Worm (Caenorhabditis elegans): ENCODE measurements around the gene haly-1.

Gene haly-1

DNA sequence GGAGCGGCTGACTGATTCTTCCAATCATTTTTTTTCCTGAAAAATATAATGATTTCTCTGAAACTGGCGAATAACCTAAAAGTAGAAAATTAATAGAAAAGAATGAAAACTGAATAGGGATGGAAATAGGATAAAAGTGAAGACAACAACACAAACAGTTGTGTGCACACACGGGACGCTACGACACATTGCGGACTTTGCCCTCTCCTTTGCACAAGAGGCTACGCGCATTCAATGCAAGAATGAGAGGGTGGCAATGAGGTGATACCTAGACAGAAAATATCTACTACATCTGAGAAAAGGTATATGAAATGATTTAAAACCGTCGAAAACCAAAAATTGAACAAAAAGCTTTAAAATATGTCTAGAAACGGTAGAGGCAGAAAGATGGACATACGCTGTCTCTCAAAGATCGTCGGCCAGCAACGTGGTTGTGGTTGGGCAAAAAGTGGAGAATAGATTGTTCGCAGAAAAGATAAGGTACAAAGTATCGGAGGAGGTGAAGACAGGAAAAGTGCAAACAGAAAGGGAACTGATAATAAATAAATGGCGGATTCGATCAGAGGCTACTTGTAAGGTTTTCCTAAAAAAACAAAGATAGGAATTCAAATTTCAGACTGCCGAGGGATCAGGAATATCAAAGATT lies 3.8 kb upstream of the haly-1 start, which contains the start of gene suca-1:
TSS of gene suca-1 (minus strand) at position 36 of the 646 bp plus-strand sequence.
- no peak for TF ChIP-seq cog-1 (tag; optimal IDR thresholded peaks at IDR 0.05)
- TF ChIP-seq klf-2 (GFP tag; conservative IDR thresholded peaks at IDR 0.05) = no peak
- no peak for TF ChIP-seq ref-1 (GFP tag; conservative IDR thresholded peaks at IDR 0.05)
- TF ChIP-seq flt-1 (GFP tag; IDR thresholded peaks at IDR 0.05) = peak; percentile 59; the same call in 1 of the 2 replicates

DNA sequence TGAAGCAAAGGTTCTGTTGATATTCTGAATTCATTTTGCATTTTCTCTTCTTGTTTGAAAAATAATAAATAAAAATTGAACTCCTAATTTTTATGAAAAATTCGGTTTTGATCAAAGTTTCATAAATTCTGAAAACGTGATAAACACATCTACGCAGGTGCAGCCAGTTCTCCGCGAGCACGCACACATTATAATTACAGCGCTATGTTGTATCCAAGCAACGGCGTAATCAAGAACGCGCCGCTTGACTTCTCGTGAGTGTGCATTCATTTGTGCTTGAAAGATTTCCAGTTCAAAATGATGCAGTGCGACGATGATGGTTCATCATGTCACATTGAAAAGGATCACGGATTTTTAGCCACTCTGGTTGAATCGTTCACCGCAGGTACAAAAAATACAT lies 4.5 kb downstream of the haly-1 start, which contains the start of gene F47B10.3:
TSS of gene F47B10.3 (plus strand) at position 301 of the 400 bp plus-strand sequence.
- TF ChIP-seq tab-1 (GFP tag; IDR thresholded peaks at IDR 0.05) = no peak
- TF ChIP-seq T22C8.4 (GFP tag; IDR thresholded peaks at IDR 0.05) = no peak
- TF ChIP-seq ztf-23 (GFP tag; IDR thresholded peaks at IDR 0.05) = no peak
- TF ChIP-seq ref-1 (GFP tag; conservative IDR thresholded peaks at IDR 0.05) = no peak
- TF ChIP-seq flt-1 (GFP tag; IDR thresholded peaks at IDR 0.05) = no peak
- no peak for TF ChIP-seq klf-2 (GFP tag; conservative IDR thresholded peaks at IDR 0.05)
- no peak for TF ChIP-seq cog-1 (tag; optimal IDR thresholded peaks at IDR 0.05)

DNA sequence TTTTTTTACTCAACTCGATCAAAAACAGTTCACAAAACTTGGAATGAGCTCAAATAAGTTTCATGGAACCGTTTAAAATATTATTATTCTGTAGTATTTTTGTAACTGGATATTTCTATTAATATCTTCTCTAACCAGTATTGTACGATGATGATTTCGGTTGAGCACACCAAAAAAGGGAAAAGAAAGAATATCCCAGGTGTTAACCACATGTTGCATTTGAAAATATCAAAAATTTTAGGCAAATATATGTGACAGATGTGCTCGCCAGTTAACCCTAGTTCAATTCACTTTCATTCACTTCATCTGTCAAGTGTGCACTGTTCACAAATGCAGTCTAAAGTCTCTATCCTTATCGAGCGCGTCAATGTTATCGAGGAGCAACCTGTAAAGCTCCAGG lies 5.4 kb downstream of the haly-1 start, which contains the start of gene F47B10.4:
TSS of gene F47B10.4 (plus strand) at position 301 of the 400 bp plus-strand sequence.
- TF ChIP-seq klf-2 (GFP tag; conservative IDR thresholded peaks at IDR 0.05) = no peak

DNA sequence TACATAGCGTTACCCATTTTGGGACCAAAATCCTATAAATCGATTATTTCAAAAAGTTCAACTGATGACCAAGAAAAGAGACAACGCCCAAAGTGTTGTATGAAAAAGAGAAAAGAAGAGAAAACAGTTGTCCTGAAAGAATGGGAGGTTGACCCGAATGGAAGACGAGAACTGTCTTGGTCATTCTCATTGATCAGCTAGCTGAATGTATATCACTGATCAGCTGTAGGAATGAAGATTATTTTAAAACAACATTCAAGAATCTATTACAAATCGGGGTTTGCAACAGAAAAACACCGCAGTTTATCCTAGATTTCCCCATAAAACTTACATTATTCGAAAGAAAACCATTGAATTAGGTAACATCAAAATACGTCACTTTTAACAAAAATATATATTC lies 5.9 kb downstream of the haly-1 start, which contains the start of gene F47B10.5:
TSS of gene F47B10.5 (minus strand) at position 101 of the 400 bp plus-strand sequence.
- TF ChIP-seq cog-1 (tag; optimal IDR thresholded peaks at IDR 0.05) = no peak
- no peak for TF ChIP-seq ref-1 (GFP tag; conservative IDR thresholded peaks at IDR 0.05)
- TF ChIP-seq med-1 (GFP tag; optimal IDR thresholded peaks at IDR 0.05; ENCODE audit: insufficient read depth) = no peak
- TF ChIP-seq flt-1 (GFP tag; IDR thresholded peaks at IDR 0.05) = no peak
- no peak for TF ChIP-seq ztf-29 (GFP tag; IDR thresholded peaks at IDR 0.05)
- no peak for TF ChIP-seq T22C8.4 (GFP tag; IDR thresholded peaks at IDR 0.05)
- no peak for TF ChIP-seq ztf-23 (GFP tag; IDR thresholded peaks at IDR 0.05)
- no peak for TF ChIP-seq tab-1 (GFP tag; IDR thresholded peaks at IDR 0.05)
- TF ChIP-seq klf-2 (GFP tag; conservative IDR thresholded peaks at IDR 0.05) = no peak

DNA sequence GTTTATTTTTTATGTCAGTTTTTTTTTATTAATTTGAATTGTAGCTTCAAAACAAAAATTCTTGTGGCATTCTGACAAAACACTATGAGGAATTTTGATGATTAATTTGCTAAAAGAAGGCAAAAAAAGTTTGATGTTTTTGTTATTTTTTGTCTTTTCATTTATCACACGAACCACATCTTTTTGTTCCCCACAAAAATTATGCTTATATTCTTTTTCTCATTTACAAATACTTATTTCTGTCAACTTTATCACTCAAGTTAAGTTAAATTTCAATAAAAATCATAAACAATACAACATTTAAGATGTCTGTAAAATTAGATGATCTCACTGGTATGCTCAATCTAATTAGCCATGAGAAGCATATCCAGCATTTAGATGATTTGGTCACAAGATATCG lies 8.2 kb downstream of the haly-1 start, which contains the start of gene F47B10.6:
TSS of gene F47B10.6 (plus strand) at position 301 of the 400 bp plus-strand sequence.
- TF ChIP-seq ztf-29 (GFP tag; IDR thresholded peaks at IDR 0.05) (no peak), T22C8.4 (GFP tag; IDR thresholded peaks at IDR 0.05) (no peak), tab-1 (GFP tag; IDR thresholded peaks at IDR 0.05) (no peak), klf-2 (GFP tag; conservative IDR thresholded peaks at IDR 0.05) (no peak), ztf-23 (GFP tag; IDR thresholded peaks at IDR 0.05) (no peak), flt-1 (GFP tag; IDR thresholded peaks at IDR 0.05) (no peak), ref-1 (GFP tag; conservative IDR thresholded peaks at IDR 0.05) (no peak), med-1 (GFP tag; optimal IDR thresholded peaks at IDR 0.05; ENCODE audit: insufficient read depth) (no peak), cog-1 (tag; optimal IDR thresholded peaks at IDR 0.05) (no peak)

DNA sequence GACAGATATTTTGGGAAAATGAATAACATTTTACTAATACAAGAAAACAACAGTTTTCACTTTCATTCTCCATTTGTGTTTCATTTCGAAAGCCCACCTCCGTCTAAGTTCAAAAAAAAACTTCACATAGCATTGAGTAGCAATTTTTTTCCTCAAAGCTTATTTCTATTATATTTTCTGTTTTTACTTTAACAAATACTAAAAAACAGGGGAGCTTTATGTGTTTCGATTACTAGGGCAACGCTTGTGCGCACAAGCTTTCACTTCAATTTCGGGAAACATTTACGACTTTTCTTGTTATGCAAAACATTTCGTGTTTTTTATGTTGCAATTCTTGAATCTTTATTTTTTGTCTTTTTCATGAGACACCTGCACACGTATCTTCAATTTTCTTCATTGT lies 10.5 kb downstream of the haly-1 start, which contains the start of gene T21E8.5:
TSS of gene T21E8.5 (plus strand) at position 301 of the 400 bp plus-strand sequence.
- TF ChIP-seq flt-1 (GFP tag; IDR thresholded peaks at IDR 0.05) (no peak), tab-1 (GFP tag; IDR thresholded peaks at IDR 0.05) (no peak), ztf-29 (GFP tag; IDR thresholded peaks at IDR 0.05) (no peak), T22C8.4 (GFP tag; IDR thresholded peaks at IDR 0.05) (no peak), ref-1 (GFP tag; conservative IDR thresholded peaks at IDR 0.05) (no peak), ztf-23 (GFP tag; IDR thresholded peaks at IDR 0.05) (no peak), klf-2 (GFP tag; conservative IDR thresholded peaks at IDR 0.05) (no peak), med-1 (GFP tag; optimal IDR thresholded peaks at IDR 0.05; ENCODE audit: insufficient read depth) (no peak), cog-1 (tag; optimal IDR thresholded peaks at IDR 0.05) (no peak)

DNA sequence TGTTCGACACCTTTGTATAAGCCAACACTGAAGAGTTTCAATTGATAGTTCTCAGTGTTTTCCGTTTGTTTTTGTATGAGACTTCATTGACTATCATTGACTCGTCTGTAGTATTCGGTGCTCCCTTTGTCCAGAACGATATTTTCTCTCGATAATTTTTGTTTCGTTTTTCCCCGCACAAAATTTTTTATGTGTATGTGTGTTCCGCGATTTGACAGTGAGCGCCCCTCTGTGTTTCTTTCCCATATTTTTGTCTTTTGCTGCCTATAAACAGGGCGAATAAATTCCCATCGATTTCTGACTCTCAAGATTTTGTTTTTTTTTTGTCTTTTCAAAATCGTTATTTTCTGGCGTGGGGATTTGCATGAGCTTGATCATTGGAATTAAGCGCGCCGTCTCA lies 13.2 kb downstream of the haly-1 start, which contains the start of gene T21E8.7:
TSS of gene T21E8.7 (plus strand) at position 301 of the 400 bp plus-strand sequence.
- TF ChIP-seq T22C8.4 (GFP tag; IDR thresholded peaks at IDR 0.05) (no peak), flt-1 (GFP tag; IDR thresholded peaks at IDR 0.05) (no peak), ztf-23 (GFP tag; IDR thresholded peaks at IDR 0.05) (no peak), klf-2 (GFP tag; conservative IDR thresholded peaks at IDR 0.05) (no peak), tab-1 (GFP tag; IDR thresholded peaks at IDR 0.05) (no peak), ztf-29 (GFP tag; IDR thresholded peaks at IDR 0.05) (no peak)

DNA sequence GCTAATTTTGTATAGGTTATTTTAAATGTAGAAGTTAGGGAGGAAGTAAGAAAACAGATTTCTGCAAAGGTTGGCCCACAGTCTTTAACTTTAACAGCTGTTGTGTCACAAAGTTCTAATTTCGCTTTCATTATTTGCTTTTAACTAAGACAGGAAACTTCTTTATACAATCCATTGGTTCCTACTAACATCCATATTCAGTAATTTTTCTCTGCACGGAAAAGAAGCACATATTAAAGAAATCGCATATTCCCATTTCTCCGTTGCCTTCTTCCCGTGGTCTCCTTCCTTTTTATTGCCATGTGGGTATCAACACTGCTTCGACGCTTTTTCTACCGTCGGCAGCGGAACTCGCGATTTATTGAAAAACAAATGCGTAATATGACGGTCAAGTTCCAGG lies 14.4 kb downstream of the haly-1 start, which contains the start of gene T21E8.6:
TSS of gene T21E8.6 (plus strand) at position 301 of the 400 bp plus-strand sequence.
- TF ChIP-seq ztf-23 (GFP tag; IDR thresholded peaks at IDR 0.05) (no peak), T22C8.4 (GFP tag; IDR thresholded peaks at IDR 0.05) (no peak), ztf-29 (GFP tag; IDR thresholded peaks at IDR 0.05) (no peak), cog-1 (tag; optimal IDR thresholded peaks at IDR 0.05) (no peak), flt-1 (GFP tag; IDR thresholded peaks at IDR 0.05) (no peak), ref-1 (GFP tag; conservative IDR thresholded peaks at IDR 0.05) (no peak), med-1 (GFP tag; optimal IDR thresholded peaks at IDR 0.05; ENCODE audit: insufficient read depth) (no peak), tab-1 (GFP tag; IDR thresholded peaks at IDR 0.05) (no peak), klf-2 (GFP tag; conservative IDR thresholded peaks at IDR 0.05) (no peak)

DNA sequence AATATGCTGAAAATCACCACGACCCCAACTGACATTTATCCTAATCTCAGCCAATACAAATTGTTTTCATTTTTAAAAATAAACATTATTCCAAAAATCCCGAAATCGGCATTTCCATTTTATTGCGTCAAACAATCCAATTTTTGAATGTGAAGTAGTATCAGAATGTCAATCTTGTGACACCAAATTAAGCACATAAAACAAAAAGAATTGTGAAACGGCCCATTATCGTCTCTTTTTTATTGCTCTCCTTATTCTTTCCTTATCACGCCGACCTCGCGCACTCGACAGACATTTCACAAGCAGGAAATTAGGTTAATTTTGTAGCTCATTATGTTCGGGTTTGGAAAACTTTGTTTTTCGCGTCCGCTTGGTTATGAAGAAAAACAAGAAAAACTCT lies 15.9 kb downstream of the haly-1 start, which contains the start of gene T21E8.4:
TSS of gene T21E8.4 (plus strand) at position 301 of the 400 bp plus-strand sequence.
- TF ChIP-seq T22C8.4 (GFP tag; IDR thresholded peaks at IDR 0.05) (no peak), ztf-23 (GFP tag; IDR thresholded peaks at IDR 0.05) (no peak), ztf-29 (GFP tag; IDR thresholded peaks at IDR 0.05) (no peak), flt-1 (GFP tag; IDR thresholded peaks at IDR 0.05) (no peak), ref-1 (GFP tag; conservative IDR thresholded peaks at IDR 0.05) (no peak), cog-1 (tag; optimal IDR thresholded peaks at IDR 0.05) (no peak), tab-1 (GFP tag; IDR thresholded peaks at IDR 0.05) (no peak), klf-2 (GFP tag; conservative IDR thresholded peaks at IDR 0.05) (no peak), med-1 (GFP tag; optimal IDR thresholded peaks at IDR 0.05; ENCODE audit: insufficient read depth) (no peak)
